Worm (Caenorhabditis elegans) whole organism, L4 larva: ENCODE results near the gene pch-2.

ENCODE experiments used
- F44E2.7 ChIP-seq: fragments of 200-800 bp; sonication (Bioruptor generic); IDR thresholded peaks from 2 replicates; pipeline ENCODE4 v2.1.2; 2022; ENCODE audit warnings: missing genetic modification characterization, missing compliant biosample characterization
- F49E8.2 ChIP-seq: sonication (generic microtip); optimal IDR thresholded peaks from 2 replicates; lab custom pipeline; 2016; ENCODE audit warnings: missing compliant biosample characterization, mild to moderate bottlenecking, missing genetic modification characterization, borderline replicate concordance
- R02D3.7 ChIP-seq: fragments of 150-350 bp; sonication (generic microtip); optimal IDR thresholded peaks from 3 replicates; lab custom pipeline; 2014; ENCODE audit warnings: missing biosample characterization, missing genetic modification characterization
- T26A8.4 ChIP-seq: fragments of 200-800 bp; sonication (Bioruptor generic); IDR thresholded peaks from 2 replicates; pipeline ENCODE4 v1.3.6; 2022; ENCODE audit warnings: missing genetic modification characterization, missing compliant biosample characterization
- Y75B8A.6 ChIP-seq: fragments of 200-800 bp; sonication (Bioruptor generic); IDR thresholded peaks from 2 replicates; pipeline ENCODE4 v1.3.6; 2022; ENCODE audit warnings: missing genetic modification reagents, missing genetic modification characterization, missing compliant biosample characterization
- aha-1 ChIP-seq: fragments of 150-350 bp; peaks from one replicate; lab custom pipeline; 2014; ENCODE audit warnings: missing biosample characterization, missing genetic modification characterization
- arid-1 ChIP-seq: fragments of 200-800 bp; sonication (Bioruptor generic); conservative IDR thresholded peaks from 2 replicates; pipeline ENCODE4 v1.3.6; 2022; ENCODE audit warnings: missing genetic modification reagents, missing genetic modification characterization, missing compliant biosample characterization
- ceh-20 ChIP-seq: fragments of 200-800 bp; sonication (Bioruptor generic); IDR thresholded peaks from 2 replicates; pipeline ENCODE4 v1.3.6; 2022; ENCODE audit warnings: missing genetic modification reagents, missing genetic modification characterization, missing compliant biosample characterization
- ceh-28 ChIP-seq: fragments of 150-350 bp; optimal IDR thresholded peaks from 2 replicates; lab custom pipeline; 2014; ENCODE audit warnings: missing biosample characterization, missing genetic modification reagents, missing genetic modification characterization
- ceh-32 ChIP-seq: sonication (generic microtip); optimal IDR thresholded peaks from 2 replicates; lab custom pipeline; 2016; ENCODE audit warnings: mild to moderate bottlenecking, missing genetic modification characterization, missing compliant biosample characterization; ENCODE audit not compliant: poor library complexity
- ceh-44 ChIP-seq: fragments of 200-800 bp; sonication (Bioruptor generic); IDR thresholded peaks from 2 replicates; pipeline ENCODE4 v1.3.6; 2022; ENCODE audit warnings: missing genetic modification reagents, missing genetic modification characterization, missing compliant biosample characterization
- ceh-82 ChIP-seq: sonication (generic microtip); optimal IDR thresholded peaks from 2 replicates; lab custom pipeline; 2017; ENCODE audit warnings: missing biosample characterization, missing genetic modification characterization
- ces-1 ChIP-seq: fragments of 150-350 bp; sonication (generic microtip); optimal IDR thresholded peaks from 4 replicates; lab custom pipeline; 2014; ENCODE audit warnings: missing biosample characterization, missing genetic modification reagents, missing genetic modification characterization
- daf-16 ChIP-seq, 3 experiments: sonication (generic microtip); optimal IDR thresholded peaks; 2 replicates each; lab custom pipeline; 2016 to 2017; ENCODE audit warnings: missing genetic modification characterization in 3 of 3, missing genetic modification reagents in 3 of 3, mild to moderate bottlenecking in 2 of 3, missing compliant biosample characterization in 2 of 3, missing biosample characterization in 1 of 3, moderate library complexity in 1 of 3
- daf-19 ChIP-seq: fragments of 200-800 bp; sonication (Bioruptor generic); conservative IDR thresholded peaks from 2 replicates; pipeline ENCODE4 v1.3.6; 2022; ENCODE audit warnings: missing genetic modification characterization, missing compliant biosample characterization
- dmd-8 ChIP-seq: fragments of 200-800 bp; sonication (Bioruptor generic); IDR thresholded peaks from 2 replicates; pipeline ENCODE4 v1.3.6; 2022; ENCODE audit warnings: missing genetic modification characterization, missing compliant biosample characterization
- dpl-1 ChIP-seq: fragments of 150-350 bp; optimal IDR thresholded peaks from 2 replicates; lab custom pipeline; 2014; ENCODE audit warnings: missing biosample characterization, missing genetic modification reagents, missing genetic modification characterization
- egl-27 ChIP-seq: sonication (generic microtip); optimal IDR thresholded peaks from 3 replicates; lab custom pipeline; 2017; ENCODE audit warnings: missing biosample characterization, missing genetic modification reagents, missing genetic modification characterization
- egl-43 ChIP-seq: fragments of 200-800 bp; sonication (Bioruptor generic); IDR thresholded peaks from 2 replicates; pipeline ENCODE4 v1.3.6; 2022; ENCODE audit warnings: missing genetic modification reagents, missing genetic modification characterization, missing compliant biosample characterization
- fos-1 ChIP-seq: fragments of 150-350 bp; optimal IDR thresholded peaks from 2 replicates; lab custom pipeline; 2014; ENCODE audit warnings: missing biosample characterization, missing genetic modification characterization
- hif-1 ChIP-seq, 2 experiments: sonication (generic microtip); optimal IDR thresholded peaks; 2 replicates each; lab custom pipeline; 2016 to 2017; ENCODE audit warnings: missing compliant biosample characterization in 2 of 2, missing genetic modification characterization in 2 of 2, missing genetic modification reagents in 2 of 2, missing genotype in 2 of 2, mild to moderate bottlenecking in 1 of 2
- hlh-11 ChIP-seq: fragments of 200-800 bp; sonication (Bioruptor generic); optimal IDR thresholded peaks from 2 replicates; lab custom pipeline; 2018; ENCODE audit warnings: mild to moderate bottlenecking, missing genetic modification characterization, missing compliant biosample characterization
- hlh-30 ChIP-seq: sonication (generic microtip); optimal IDR thresholded peaks from 2 replicates; lab custom pipeline; 2017; ENCODE audit warnings: antibody characterized with exemption, mild to moderate bottlenecking, missing genetic modification characterization, missing compliant biosample characterization; ENCODE audit not compliant: insufficient read depth
- lim-7 ChIP-seq: fragments of 200-800 bp; sonication (Bioruptor generic); IDR thresholded peaks from 2 replicates; pipeline ENCODE4 v1.3.6; 2022; ENCODE audit warnings: missing genetic modification characterization, missing compliant biosample characterization
- lin-1 ChIP-seq: fragments of 200-800 bp; sonication (Bioruptor generic); IDR thresholded peaks from 2 replicates; pipeline ENCODE4 v1.3.6; 2022; ENCODE audit warnings: missing genetic modification reagents, missing genetic modification characterization, missing compliant biosample characterization
- lin-13 ChIP-seq: fragments of 150-350 bp; optimal IDR thresholded peaks from 2 replicates; lab custom pipeline; 2014; ENCODE audit warnings: missing biosample characterization, missing genetic modification reagents, missing genetic modification characterization
- lin-15B ChIP-seq: fragments of 150-350 bp; sonication (generic microtip); optimal IDR thresholded peaks from 3 replicates; lab custom pipeline; 2014; ENCODE audit warnings: missing biosample characterization, missing genetic modification characterization
- lin-29 ChIP-seq: fragments of 200-800 bp; sonication (Bioruptor generic); IDR thresholded peaks from 2 replicates; pipeline ENCODE4 v1.3.6; 2022; ENCODE audit warnings: missing genetic modification reagents, missing genetic modification characterization, missing compliant biosample characterization
- lin-39 ChIP-seq: fragments of 150-350 bp; optimal IDR thresholded peaks from 2 replicates; lab custom pipeline; 2014; ENCODE audit warnings: missing biosample characterization, missing genetic modification reagents, missing genetic modification characterization
- lir-3 ChIP-seq: sonication (generic microtip); optimal IDR thresholded peaks from 2 replicates; lab custom pipeline; 2016; ENCODE audit warnings: mild to moderate bottlenecking, missing genetic modification characterization, missing compliant biosample characterization
- lsy-2 ChIP-seq, 2 experiments: fragments of 150-350 bp in 1 of 2; sonication (generic microtip) in 1 of 2; optimal IDR thresholded peaks; 2 replicates each; lab custom pipeline; 2014 to 2017; ENCODE audit warnings: missing biosample characterization in 2 of 2, missing genetic modification characterization in 2 of 2
- mdl-1 ChIP-seq, 2 experiments: fragments of 150-350 bp in 1 of 2; sonication (generic microtip) in 1 of 2; optimal IDR thresholded peaks; 2 replicates each; lab custom pipeline; 2014 to 2017; ENCODE audit warnings: missing biosample characterization in 2 of 2, missing genetic modification characterization in 2 of 2
- mdt-29 ChIP-seq: fragments of 200-800 bp; sonication (Bioruptor generic); IDR thresholded peaks from 2 replicates; pipeline ENCODE4 v1.3.6; 2022; ENCODE audit warnings: missing genetic modification reagents, missing genetic modification characterization, missing compliant biosample characterization
- mep-1 ChIP-seq: fragments of 150-350 bp; sonication (generic microtip); optimal IDR thresholded peaks from 3 replicates; lab custom pipeline; 2014; ENCODE audit warnings: missing biosample characterization, missing genetic modification characterization
- nhr-10 ChIP-seq: fragments of 150-350 bp; optimal IDR thresholded peaks from 2 replicates; lab custom pipeline; 2014; ENCODE audit warnings: missing biosample characterization, missing genetic modification characterization
- nhr-111 ChIP-seq: fragments of 200-800 bp; sonication (Bioruptor generic); optimal IDR thresholded peaks from 2 replicates; lab custom pipeline; 2018; ENCODE audit warnings: mild to moderate bottlenecking, missing genetic modification characterization, missing compliant biosample characterization
- nhr-41 ChIP-seq: fragments of 200-800 bp; sonication (Bioruptor generic); IDR thresholded peaks from 2 replicates; pipeline ENCODE4 v1.3.6; 2022; ENCODE audit warnings: missing genetic modification reagents, missing genetic modification characterization, missing compliant biosample characterization
- nhr-48 ChIP-seq: sonication (generic microtip); optimal IDR thresholded peaks from 2 replicates; lab custom pipeline; 2016; ENCODE audit warnings: mild to moderate bottlenecking, missing genetic modification characterization, missing compliant biosample characterization
- nhr-6 ChIP-seq: fragments of 150-350 bp; optimal IDR thresholded peaks from 2 replicates; lab custom pipeline; 2014; ENCODE audit warnings: missing biosample characterization, missing genetic modification characterization
- pha-4 ChIP-seq, 2 experiments: fragments of 150-350 bp in 1 of 2; fragments of 200-800 bp in 1 of 2; sonication (Bioruptor generic) in 1 of 2; IDR thresholded peaks in 1 of 2; optimal IDR thresholded peaks in 1 of 2; 2 replicates each; pipeline versions ENCODE4 v1.3.6 to Lab custom; 2014 to 2022; ENCODE audit warnings: missing genetic modification characterization in 2 of 2, missing genetic modification reagents in 2 of 2, missing biosample characterization in 1 of 2, missing compliant biosample characterization in 1 of 2
- php-3 ChIP-seq: fragments of 200-800 bp; sonication (Bioruptor generic); IDR thresholded peaks from 2 replicates; pipeline ENCODE4 v1.3.6; 2022; ENCODE audit warnings: missing genetic modification reagents, missing genetic modification characterization, missing compliant biosample characterization
- sdz-12 ChIP-seq: fragments of 200-800 bp; sonication (Bioruptor generic); optimal IDR thresholded peaks from 2 replicates; lab custom pipeline; 2018; ENCODE audit warnings: mild to moderate bottlenecking, missing genetic modification characterization, missing compliant biosample characterization
- set-16 ChIP-seq: fragments of 200-800 bp; sonication (Bioruptor generic); IDR thresholded peaks from 2 replicates; pipeline ENCODE4 v1.3.6; 2022; ENCODE audit warnings: missing genetic modification reagents, missing genetic modification characterization, missing compliant biosample characterization
- skn-1 ChIP-seq: fragments of 150-350 bp; optimal IDR thresholded peaks from 2 replicates; lab custom pipeline; 2014; ENCODE audit warnings: missing biosample characterization, missing genetic modification characterization
- spr-1 ChIP-seq: sonication (generic microtip); optimal IDR thresholded peaks from 2 replicates; lab custom pipeline; 2016; ENCODE audit warnings: mild to moderate bottlenecking, missing genetic modification characterization, missing compliant biosample characterization
- unc-130 ChIP-seq: sonication (generic microtip); optimal IDR thresholded peaks from 2 replicates; lab custom pipeline; 2016; ENCODE audit warnings: missing genetic modification reagents, missing genetic modification characterization, missing compliant biosample characterization
- zag-1 ChIP-seq: fragments of 150-350 bp; optimal IDR thresholded peaks from 2 replicates; lab custom pipeline; 2014; ENCODE audit warnings: missing biosample characterization, missing genetic modification characterization
- zfp-3 ChIP-seq: fragments of 200-800 bp; sonication (Bioruptor generic); conservative IDR thresholded peaks from 2 replicates; pipeline ENCODE4 v1.3.6; 2022; ENCODE audit warnings: missing genetic modification reagents, missing genetic modification characterization, missing compliant biosample characterization
- zip-11 ChIP-seq: fragments of 200-800 bp; sonication (Bioruptor generic); IDR thresholded peaks from 2 replicates; pipeline ENCODE4 v1.3.6; 2022; ENCODE audit warnings: missing genetic modification characterization, missing compliant biosample characterization
- zip-2 ChIP-seq: fragments of 150-350 bp; optimal IDR thresholded peaks from 2 replicates; lab custom pipeline; 2014; ENCODE audit warnings: missing biosample characterization, missing genetic modification characterization
- ztf-11 ChIP-seq: fragments of 150-350 bp; optimal IDR thresholded peaks from 2 replicates; lab custom pipeline; 2014; ENCODE audit warnings: missing biosample characterization, missing genetic modification characterization

Gene pch-2

ce11 chrII:8126132-8126531 lies 32.0 kb upstream of the pch-2 start:
- TF ChIP-seq lim-7, result no peak
- TF ChIP-seq zip-2 (tag; lab: Kevin White, UChicago), result no peak
- peak; percentile 22 to 77 for TF ChIP-seq mdl-1 (tag; optimal IDR thresholded peaks at IDR 0.05; lab: Kevin White, UChicago)
- peak; percentile 82 for TF ChIP-seq aha-1 (tag; lab: Kevin White, UChicago)
- TF ChIP-seq egl-43, result peak; percentile 60
- TF ChIP-seq mdt-29 (GFP tag; lab: Robert Waterston, UW), result no peak
- no peak for TF ChIP-seq lin-1 (GFP tag; lab: Robert Waterston, UW)
- no peak for TF ChIP-seq lin-13 (GFP tag; lab: Kevin White, UChicago)
- TF ChIP-seq sdz-12 (GFP tag; lab: Kevin White, UChicago), result no peak
- TF ChIP-seq zip-11 (GFP tag; lab: Robert Waterston, UW), result no peak
- no peak for TF ChIP-seq fos-1
- no peak for TF ChIP-seq lin-29 (GFP tag; lab: Robert Waterston, UW)
- no peak for TF ChIP-seq ces-1
- TF ChIP-seq hif-1 (tag; optimal IDR thresholded peaks at IDR 0.05; lab: Kevin White, UChicago), result peak in 1 of 2 experiments; percentile 55
- TF ChIP-seq F49E8.2, result no peak
- TF ChIP-seq lir-3 (tag; lab: Kevin White, UChicago), result no peak
- no peak for TF ChIP-seq ceh-32 (tag; lab: Kevin White, UChicago)
- no peak for TF ChIP-seq ztf-11 (tag; lab: Kevin White, UChicago)
- no peak for TF ChIP-seq unc-130 (GFP tag; lab: Kevin White, UChicago)
- TF ChIP-seq hlh-30 (tag; lab: Kevin White, UChicago), result peak; percentile 59
- no peak for TF ChIP-seq zfp-3
- no peak for TF ChIP-seq F44E2.7
- peak; percentile 9 for TF ChIP-seq nhr-6 (tag; lab: Kevin White, UChicago)
- no peak for TF ChIP-seq egl-27 (tag; lab: Kevin White, UChicago)
- TF ChIP-seq lin-39 (tag; lab: Kevin White, UChicago), result no peak
- no peak for TF ChIP-seq nhr-48
- no peak for TF ChIP-seq spr-1
- 0 out of 2 replicates have a peak, but pooled peaks have one; percentile 29 for TF ChIP-seq ceh-20 (GFP tag; lab: Robert Waterston, UW)
- TF ChIP-seq lsy-2 (tag; optimal IDR thresholded peaks at IDR 0.05; lab: Kevin White, UChicago), result peak; percentile 59 to 75
- TF ChIP-seq dpl-1 (GFP tag; lab: Kevin White, UChicago), result peak; percentile 4
- no peak for TF ChIP-seq daf-19 (GFP tag; lab: Robert Waterston, UW)
- peak; percentile 64 for TF ChIP-seq mep-1 (tag; lab: Kevin White, UChicago)
- peak; percentile 32 for TF ChIP-seq ceh-28 (tag; lab: Kevin White, UChicago)
- no peak for TF ChIP-seq Y75B8A.6 (GFP tag; lab: Robert Waterston, UW)
- TF ChIP-seq pha-4 (GFP tag; IDR thresholded peaks at IDR 0.05; lab: Robert Waterston, UW), result 0 out of 2 replicates have a peak, but pooled peaks have one; percentile 42
- no peak for TF ChIP-seq pha-4 (tag; optimal IDR thresholded peaks at IDR 0.05; lab: Kevin White, UChicago)
- no peak for TF ChIP-seq skn-1 (tag; lab: Kevin White, UChicago)
- TF ChIP-seq set-16, result no peak
- TF ChIP-seq lin-15B (tag; lab: Kevin White, UChicago), result no peak
- no peak for TF ChIP-seq php-3 (GFP tag; lab: Robert Waterston, UW)
- TF ChIP-seq nhr-41 (GFP tag; lab: Robert Waterston, UW), result no peak
- TF ChIP-seq R02D3.7 (tag; lab: Kevin White, UChicago), result no peak
- no peak for TF ChIP-seq ceh-44 (GFP tag; lab: Robert Waterston, UW)
- TF ChIP-seq nhr-111, result no peak
- TF ChIP-seq T26A8.4 (GFP tag; lab: Robert Waterston, UW), result no peak
- no peak for TF ChIP-seq nhr-10
- no peak for TF ChIP-seq dmd-8 (GFP tag; lab: Robert Waterston, UW)
- no peak for TF ChIP-seq zag-1
- TF ChIP-seq ceh-82 (tag; lab: Kevin White, UChicago), result no peak
- TF ChIP-seq hlh-11 (tag; lab: Kevin White, UChicago), result peak; percentile 69
- TF ChIP-seq daf-16 (GFP tag; optimal IDR thresholded peaks at IDR 0.05; lab: Kevin White, UChicago), result no peak
- peak; percentile 25 for TF ChIP-seq daf-16 (tag; optimal IDR thresholded peaks at IDR 0.05; lab: Kevin White, UChicago)
- TF ChIP-seq arid-1 (GFP tag; lab: Robert Waterston, UW), result 0 out of 2 replicates have a peak, but pooled peaks have one; percentile 22
